Worm (Caenorhabditis elegans) whole organism, mixed stage, embryonic: ENCODE results near the gene str-30.

Experiments used
- nhr-237 ChIP-seq: fragments of 150-350 bp; optimal IDR thresholded peaks from 2 replicates; lab custom pipeline; 2014; ENCODE audit warnings: missing biosample characterization, missing genetic modification characterization
- nhr-28 ChIP-seq: fragments of 150-350 bp; optimal IDR thresholded peaks from 2 replicates; lab custom pipeline; 2014; ENCODE audit warnings: missing biosample characterization, missing genetic modification characterization
- unc-62 ChIP-seq: fragments of 150-350 bp; optimal IDR thresholded peaks from 2 replicates; lab custom pipeline; 2014; ENCODE audit warnings: missing biosample characterization, missing genetic modification reagents, missing genetic modification characterization
- ztf-11 ChIP-seq: fragments of 150-350 bp; optimal IDR thresholded peaks from 2 replicates; lab custom pipeline; 2014; ENCODE audit warnings: missing biosample characterization, missing genetic modification characterization

ce11 chrV:3695254-3695653 is 29.6 kb upstream of the str-30 start:
- TF ChIP-seq unc-62 (GFP tag; lab: Kevin White, UChicago) (no peak), nhr-28 (tag; lab: Kevin White, UChicago) (no peak), nhr-237 (tag; lab: Kevin White, UChicago) (no peak), ztf-11 (tag; lab: Kevin White, UChicago) (no peak)
